Worm (Caenorhabditis elegans) whole organism, L2 larva: ENCODE measurements around the gene C31E10.11.

Experiments used
- F13H6.1 ChIP-seq: sonication (generic microtip); optimal IDR thresholded peaks from 2 replicates; lab custom pipeline; 2016; ENCODE audit warnings: missing genetic modification characterization, missing compliant biosample characterization
- R02D3.7 ChIP-seq: fragments of 150-350 bp; optimal IDR thresholded peaks from 2 replicates; lab custom pipeline; 2014; ENCODE audit warnings: missing biosample characterization, missing genetic modification characterization
- ama-1 ChIP-seq: fragments of 150-350 bp; optimal IDR thresholded peaks from 2 replicates; lab custom pipeline; 2018; ENCODE audit warnings: inconsistent platforms
- elt-1 ChIP-seq: fragments of 150-350 bp; optimal IDR thresholded peaks from 2 replicates; lab custom pipeline; 2014; ENCODE audit warnings: missing biosample characterization, missing genetic modification characterization
- lsy-2 ChIP-seq, 2 experiments: fragments of 150-350 bp in 1 of 2; sonication (generic microtip) in 1 of 2; optimal IDR thresholded peaks; 2 replicates each; lab custom pipeline; 2014 to 2017; ENCODE audit warnings: missing biosample characterization in 2 of 2, missing genetic modification characterization in 2 of 2
- mbf-1 ChIP-seq: sonication (generic microtip); optimal IDR thresholded peaks from 2 replicates; lab custom pipeline; 2017; ENCODE audit warnings: missing biosample characterization, missing genetic modification characterization
- nhr-25 ChIP-seq: fragments of 150-350 bp; sonication (generic microtip); optimal IDR thresholded peaks from 3 replicates; lab custom pipeline; 2014; ENCODE audit warnings: missing biosample characterization, missing genetic modification characterization
- unc-39 ChIP-seq: fragments of 150-350 bp; optimal IDR thresholded peaks from 2 replicates; lab custom pipeline; 2014; ENCODE audit warnings: missing biosample characterization, missing genetic modification characterization
- ztf-11 ChIP-seq: sonication (generic microtip); optimal IDR thresholded peaks from 2 replicates; lab custom pipeline; 2017; ENCODE audit warnings: missing biosample characterization, missing genetic modification characterization

DNA sequence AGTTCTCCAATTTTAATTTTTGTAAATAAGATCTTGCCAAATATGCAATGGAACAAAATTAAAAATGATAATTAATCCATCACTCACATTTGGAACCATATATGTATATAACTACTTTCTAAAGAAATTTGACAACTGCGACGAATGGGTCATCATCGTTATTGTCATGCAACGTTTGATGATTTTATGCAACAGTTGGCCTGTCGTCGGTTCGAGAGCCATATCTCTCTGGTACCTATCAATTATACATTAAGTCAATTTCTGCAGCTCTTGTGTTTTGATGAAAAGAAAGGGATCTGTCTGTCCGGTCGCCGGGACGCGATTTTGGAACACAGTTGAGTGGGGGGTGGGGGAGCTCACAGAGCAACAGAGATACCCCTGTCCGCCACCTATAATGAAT, 48.7 kb upstream of the C31E10.11 start:
- no peak for TF ChIP-seq ama-1 (lab: Kevin White, UChicago)
- no peak for TF ChIP-seq mbf-1 (tag; lab: Kevin White, UChicago)
- TF ChIP-seq lsy-2 (tag; optimal IDR thresholded peaks at IDR 0.05; lab: Kevin White, UChicago), result no peak
- TF ChIP-seq ztf-11, result no peak
- no peak for TF ChIP-seq unc-39 (tag; lab: Kevin White, UChicago)
- no peak for TF ChIP-seq elt-1 (tag; lab: Kevin White, UChicago)
- no peak for TF ChIP-seq R02D3.7
- TF ChIP-seq nhr-25, result no peak
- TF ChIP-seq F13H6.1, result no peak
